Fruit fly (Drosophila melanogaster) whole organism, embryonic: ENCODE results near the gene CG46463.

Experiments used
- Antp ChIP-seq: fragments of 200-800 bp; sonication (Bioruptor generic); optimal IDR thresholded peaks from 3 replicates; lab custom pipeline; 2016; ENCODE audit warnings: missing biosample characterization, missing genetic modification characterization
- D19B ChIP-seq: fragments of 200-800 bp; sonication (Bioruptor generic); optimal IDR thresholded peaks from 2 replicates; lab custom pipeline; 2017; ENCODE audit warnings: missing biosample characterization, mild to moderate bottlenecking, missing genetic modification characterization

DNA sequence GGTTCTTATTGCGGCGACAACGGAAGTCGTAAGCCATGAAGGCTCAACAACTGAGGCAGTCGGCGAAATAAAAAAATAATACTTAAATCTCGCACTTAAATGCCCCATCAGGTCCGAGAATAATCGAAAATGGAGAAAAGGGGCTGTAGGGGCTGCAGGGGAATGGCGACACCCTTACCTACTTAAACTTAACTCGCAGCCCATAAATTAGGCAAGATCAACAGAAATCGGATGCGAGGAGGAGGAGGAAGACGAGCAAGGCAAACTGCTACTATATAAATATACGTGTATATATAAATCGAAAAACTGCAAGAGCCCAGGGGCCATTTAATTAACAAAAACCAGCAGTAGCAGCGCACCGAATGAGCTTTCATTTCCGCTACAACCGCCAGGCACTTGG lies 21.5 kb upstream of the CG46463 start:
- TF ChIP-seq Antp, result no peak
- TF ChIP-seq D19B, result no peak
